Worm (Caenorhabditis elegans): Measurements from ENCODE around the gene B0554.5.

DNA sequence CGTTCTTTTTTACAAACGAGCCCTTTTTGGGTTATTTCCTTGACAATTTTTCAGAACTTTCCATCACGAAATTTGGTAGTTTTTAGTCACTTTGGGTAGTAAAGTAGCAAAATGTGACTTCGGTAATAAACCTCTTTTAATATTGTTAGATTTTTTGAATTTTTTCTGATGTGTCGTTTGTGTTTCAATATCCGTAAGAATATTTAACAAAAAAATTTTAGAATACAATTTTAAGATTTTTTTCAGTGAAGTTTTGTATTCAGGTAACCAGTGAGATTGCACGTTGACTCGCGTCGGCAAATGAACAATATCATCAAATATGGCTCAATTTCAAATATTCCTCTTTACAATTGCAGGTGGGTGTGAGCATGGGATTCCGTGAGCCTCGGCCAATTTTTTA lies 48.3 kb downstream of the B0554.5 start, which contains the start of gene srt-31:
- no peak for TF ChIP-seq ama-1 (optimal IDR thresholded peaks at IDR 0.05)
- no peak for TF ChIP-seq F13C5.2 (tag; optimal IDR thresholded peaks at IDR 0.05)
- no peak for TF ChIP-seq scrt-1 (GFP tag; IDR thresholded peaks at IDR 0.05)
- no peak for TF ChIP-seq hmbx-1 (tag; optimal IDR thresholded peaks at IDR 0.05)
- TF ChIP-seq tbx-11 (GFP tag; IDR thresholded peaks at IDR 0.05): no peak
- no peak for TF ChIP-seq B0310.2 (tag; optimal IDR thresholded peaks at IDR 0.05)
- TF ChIP-seq ceh-13 (GFP tag; optimal IDR thresholded peaks at IDR 0.05): no peak
- TF ChIP-seq hnd-1 (tag; optimal IDR thresholded peaks at IDR 0.05): no peak
- TF ChIP-seq hmg-4 (GFP tag; optimal IDR thresholded peaks at IDR 0.05): no peak
- no peak for TF ChIP-seq flt-1 (GFP tag; IDR thresholded peaks at IDR 0.05)

All from whole organism, early embryonic.